Worm (Caenorhabditis elegans) whole organism, L1 larva: Measurements from ENCODE around the gene irld-32.

Source experiments
- C16A3.4 ChIP-seq: fragments of 150-350 bp; optimal IDR thresholded peaks from 2 replicates; lab custom pipeline; 2014; ENCODE audit warnings: missing biosample characterization, missing genetic modification characterization
- C34B4.2 ChIP-seq: sonication (generic microtip); optimal IDR thresholded peaks from 2 replicates; lab custom pipeline; 2017; ENCODE audit warnings: mild to moderate bottlenecking, missing genetic modification characterization, missing compliant biosample characterization
- F16B12.6 ChIP-seq: fragments of 150-350 bp; optimal IDR thresholded peaks from 2 replicates; lab custom pipeline; 2014; ENCODE audit warnings: missing biosample characterization, missing genetic modification characterization
- aha-1 ChIP-seq: fragments of 150-350 bp; optimal IDR thresholded peaks from 2 replicates; lab custom pipeline; 2014; ENCODE audit warnings: missing biosample characterization, missing genetic modification characterization
- aly-2 ChIP-seq: fragments of 150-350 bp; optimal IDR thresholded peaks from 2 replicates; lab custom pipeline; 2014; ENCODE audit warnings: missing biosample characterization, missing genetic modification characterization
- ama-1 ChIP-seq: fragments of 150-350 bp; optimal IDR thresholded peaks from 2 replicates; lab custom pipeline; 2014
- ceh-63 ChIP-seq: fragments of 200-800 bp; sonication (Bioruptor generic); optimal IDR thresholded peaks from 2 replicates; lab custom pipeline; 2018; ENCODE audit warnings: mild to moderate bottlenecking, missing genetic modification characterization, missing compliant biosample characterization
- ceh-8 ChIP-seq: fragments of 200-800 bp; sonication (Bioruptor generic); optimal IDR thresholded peaks from 2 replicates; lab custom pipeline; 2018; ENCODE audit warnings: mild to moderate bottlenecking, missing genetic modification characterization, moderate library complexity, missing compliant biosample characterization
- ceh-82 ChIP-seq, 3 experiments: fragments of 150-350 bp in 1 of 3; sonication (generic microtip) in 2 of 3; optimal IDR thresholded peaks; 2 replicates each; lab custom pipeline; 2014 to 2017; ENCODE audit warnings: missing biosample characterization in 3 of 3, missing genetic modification characterization in 3 of 3
- ceh-88 ChIP-seq: fragments of 200-800 bp; sonication (Bioruptor generic); IDR thresholded peaks from 2 replicates; pipeline ENCODE4 v1.3.6; 2022; ENCODE audit warnings: missing genetic modification characterization, missing compliant biosample characterization
- ceh-90 ChIP-seq: sonication (generic microtip); optimal IDR thresholded peaks from 2 replicates; lab custom pipeline; 2016; ENCODE audit warnings: missing genetic modification characterization, missing compliant biosample characterization
- ces-1 ChIP-seq: fragments of 150-350 bp; optimal IDR thresholded peaks from 2 replicates; lab custom pipeline; 2014; ENCODE audit warnings: missing biosample characterization, missing genetic modification reagents, missing genetic modification characterization
- dpl-1 ChIP-seq, 3 experiments: fragments of 150-350 bp in 2 of 3; sonication (generic microtip) in 1 of 3; optimal IDR thresholded peaks; 2 replicates each; lab custom pipeline; 2014 to 2017; ENCODE audit warnings: missing biosample characterization in 3 of 3, missing genetic modification characterization in 3 of 3, missing genetic modification reagents in 3 of 3
- dsc-1 ChIP-seq: sonication (generic microtip); optimal IDR thresholded peaks from 2 replicates; lab custom pipeline; 2016; ENCODE audit warnings: mild to moderate bottlenecking, missing genetic modification characterization, missing compliant biosample characterization
- efl-1 ChIP-seq, 4 experiments: fragments of 150-350 bp; optimal IDR thresholded peaks in 3 of 4; peaks in 1 of 4; 1 replicate in 1 of 4; 2 replicates in 3 of 4; lab custom pipeline; 2014; ENCODE audit warnings: missing biosample characterization in 2 of 4, missing genetic modification characterization in 2 of 4, missing genetic modification reagents in 2 of 4
- elt-2 ChIP-seq: sonication (generic microtip); optimal IDR thresholded peaks from 2 replicates; lab custom pipeline; 2016; ENCODE audit warnings: missing genetic modification characterization, mild to moderate bottlenecking, inconsistent platforms, missing compliant biosample characterization, missing genetic modification reagents
- fkh-8 ChIP-seq: sonication (generic microtip); optimal IDR thresholded peaks from 2 replicates; lab custom pipeline; 2016; ENCODE audit warnings: mild to moderate bottlenecking, missing genetic modification characterization, missing compliant biosample characterization
- fos-1 ChIP-seq: fragments of 150-350 bp; optimal IDR thresholded peaks from 2 replicates; lab custom pipeline; 2014; ENCODE audit warnings: missing biosample characterization, missing genetic modification characterization
- hlh-4 ChIP-seq: sonication (generic microtip); optimal IDR thresholded peaks from 2 replicates; lab custom pipeline; 2016; ENCODE audit warnings: mild to moderate bottlenecking, missing genetic modification characterization, missing compliant biosample characterization
- hpl-2 ChIP-seq: fragments of 150-350 bp; optimal IDR thresholded peaks from 2 replicates; lab custom pipeline; 2014; ENCODE audit warnings: missing biosample characterization, missing genetic modification reagents, missing genetic modification characterization
- irx-1 ChIP-seq: sonication (generic microtip); optimal IDR thresholded peaks from 2 replicates; lab custom pipeline; 2016; ENCODE audit warnings: missing genetic modification characterization, missing compliant biosample characterization
- isw-1 ChIP-seq: fragments of 200-800 bp; sonication (Bioruptor generic); IDR thresholded peaks from 2 replicates; pipeline ENCODE4 v1.3.6; 2022; ENCODE audit warnings: missing genetic modification characterization, missing compliant biosample characterization
- lin-39 ChIP-seq: fragments of 150-350 bp; optimal IDR thresholded peaks from 2 replicates; lab custom pipeline; 2014; ENCODE audit warnings: missing biosample characterization, missing genetic modification reagents, missing genetic modification characterization
- lir-3 ChIP-seq: sonication (generic microtip); optimal IDR thresholded peaks from 2 replicates; lab custom pipeline; 2016; ENCODE audit warnings: mild to moderate bottlenecking, missing genetic modification characterization, moderate library complexity, missing compliant biosample characterization; ENCODE audit not compliant: poor library complexity
- lsy-2 ChIP-seq, 2 experiments: fragments of 150-350 bp; optimal IDR thresholded peaks; 2 replicates each; lab custom pipeline; 2014; ENCODE audit warnings: missing biosample characterization in 2 of 2, missing genetic modification characterization in 2 of 2
- mab-9 ChIP-seq: fragments of 200-800 bp; sonication (Bioruptor generic); IDR thresholded peaks from 2 replicates; pipeline ENCODE4 v1.3.6; 2022; ENCODE audit warnings: missing genetic modification reagents, missing genetic modification characterization, missing compliant biosample characterization
- nhr-11 ChIP-seq: fragments of 150-350 bp; optimal IDR thresholded peaks from 2 replicates; lab custom pipeline; 2014; ENCODE audit warnings: missing biosample characterization, missing genetic modification characterization
- nhr-12 ChIP-seq: sonication (generic microtip); optimal IDR thresholded peaks from 2 replicates; lab custom pipeline; 2017; ENCODE audit warnings: missing biosample characterization, missing genetic modification characterization
- nhr-20 ChIP-seq: sonication (generic microtip); optimal IDR thresholded peaks from 2 replicates; lab custom pipeline; 2016; ENCODE audit warnings: mild to moderate bottlenecking, missing genetic modification characterization, missing compliant biosample characterization
- nhr-76 ChIP-seq: sonication (generic microtip); optimal IDR thresholded peaks from 2 replicates; lab custom pipeline; 2017; ENCODE audit warnings: missing biosample characterization, missing genetic modification characterization
- nhr-77 ChIP-seq: fragments of 150-350 bp; optimal IDR thresholded peaks from 2 replicates; lab custom pipeline; 2014; ENCODE audit warnings: missing biosample characterization, missing genetic modification characterization
- nhr-84 ChIP-seq: sonication (generic microtip); optimal IDR thresholded peaks from 2 replicates; lab custom pipeline; 2017; ENCODE audit warnings: missing biosample characterization, missing genetic modification characterization
- nhr-90 ChIP-seq: sonication (generic microtip); optimal IDR thresholded peaks from 2 replicates; lab custom pipeline; 2016; ENCODE audit warnings: mild to moderate bottlenecking, missing genetic modification characterization, missing compliant biosample characterization; ENCODE audit not compliant: poor library complexity
- pax-3 ChIP-seq: fragments of 200-800 bp; sonication (Bioruptor generic); optimal IDR thresholded peaks from 2 replicates; lab custom pipeline; 2018; ENCODE audit warnings: mild to moderate bottlenecking, missing genetic modification characterization, moderate library complexity, missing compliant biosample characterization
- pqm-1 ChIP-seq: sonication (generic microtip); optimal IDR thresholded peaks from 3 replicates; lab custom pipeline; 2017; ENCODE audit warnings: missing biosample characterization, missing genetic modification characterization
- sox-4 ChIP-seq: sonication (generic microtip); optimal IDR thresholded peaks from 2 replicates; lab custom pipeline; 2016; ENCODE audit warnings: missing genetic modification characterization, missing compliant biosample characterization
- sptf-1 ChIP-seq: fragments of 150-350 bp; optimal IDR thresholded peaks from 2 replicates; lab custom pipeline; 2014; ENCODE audit warnings: missing biosample characterization, missing genetic modification characterization
- swsn-7 ChIP-seq: sonication (generic microtip); optimal IDR thresholded peaks from 2 replicates; lab custom pipeline; 2016; ENCODE audit warnings: missing genetic modification characterization, missing compliant biosample characterization
- tbx-2 ChIP-seq: sonication (generic microtip); optimal IDR thresholded peaks from 2 replicates; lab custom pipeline; 2016; ENCODE audit warnings: missing genetic modification characterization, missing compliant biosample characterization
- tlp-1 ChIP-seq: fragments of 150-350 bp; optimal IDR thresholded peaks from 2 replicates; lab custom pipeline; 2014; ENCODE audit warnings: missing biosample characterization, missing genetic modification characterization
- unc-62 ChIP-seq: fragments of 150-350 bp; optimal IDR thresholded peaks from 2 replicates; lab custom pipeline; 2014; ENCODE audit warnings: missing biosample characterization, missing genetic modification reagents, missing genetic modification characterization
- unc-86 ChIP-seq: sonication (generic microtip); optimal IDR thresholded peaks from 2 replicates; lab custom pipeline; 2016; ENCODE audit warnings: missing genetic modification characterization, missing compliant biosample characterization
- unc-98 ChIP-seq: fragments of 200-800 bp; sonication (Bioruptor generic); IDR thresholded peaks from 2 replicates; pipeline ENCODE4 v1.3.6; 2022; ENCODE audit warnings: missing genetic modification characterization, missing compliant biosample characterization

The irld-32 gene

ce11 chrV:2338538-2338937 is 6.8 kb downstream of the irld-32 start, which contains the start of gene irld-29:
irld-29 (minus strand) TSS chrV:2338638.
- TF ChIP-seq fos-1 (tag; lab: Kevin White, UChicago), result no peak
- no peak for TF ChIP-seq nhr-77 (tag; lab: Kevin White, UChicago)
- no peak for TF ChIP-seq C34B4.2 (tag; lab: Kevin White, UChicago)
- no peak for TF ChIP-seq unc-98 (GFP tag; lab: Robert Waterston, UW)
- TF ChIP-seq nhr-84 (tag; lab: Kevin White, UChicago), result no peak
- TF ChIP-seq ceh-82 (tag; optimal IDR thresholded peaks at IDR 0.05; lab: Kevin White, UChicago), result no peak
- TF ChIP-seq sptf-1 (tag; lab: Kevin White, UChicago), result no peak
- no peak for TF ChIP-seq tlp-1 (tag; lab: Kevin White, UChicago)
- TF ChIP-seq elt-2 (tag; lab: Kevin White, UChicago), result no peak
- no peak for TF ChIP-seq nhr-76 (tag; lab: Kevin White, UChicago)
- no peak for TF ChIP-seq ceh-63
- no peak for TF ChIP-seq hpl-2 (GFP tag; lab: Kevin White, UChicago)
- TF ChIP-seq dsc-1 (tag; lab: Kevin White, UChicago), result no peak
- no peak for TF ChIP-seq hlh-4
- no peak for TF ChIP-seq ces-1 (GFP tag; lab: Kevin White, UChicago)
- no peak for TF ChIP-seq unc-62 (GFP tag; lab: Kevin White, UChicago)
- TF ChIP-seq swsn-7, result no peak
- no peak for TF ChIP-seq fkh-8 (tag; lab: Kevin White, UChicago)
- TF ChIP-seq unc-86 (tag; lab: Kevin White, UChicago), result no peak

ce11 chrV:2341285-2341684 is 9.6 kb downstream of the irld-32 start, which contains the start of gene irld-30:
irld-30 (minus strand) TSS chrV:2341385.
- TF ChIP-seq C34B4.2 (tag; lab: Kevin White, UChicago) (no peak), F16B12.6 (tag; lab: Kevin White, UChicago) (no peak), C16A3.4 (no peak), tlp-1 (tag; lab: Kevin White, UChicago) (no peak), ceh-88 (GFP tag; lab: Robert Waterston, UW) (no peak)

ce11 chrV:2342083-2342482 is 10.4 kb downstream of the irld-32 start:
- no peak for TF ChIP-seq F16B12.6 (tag; lab: Kevin White, UChicago)
- no peak for TF ChIP-seq tbx-2 (tag; lab: Kevin White, UChicago)
- no peak for TF ChIP-seq lsy-2 (tag; optimal IDR thresholded peaks at IDR 0.05; lab: Kevin White, UChicago)
- TF ChIP-seq lir-3, result no peak
- TF ChIP-seq aly-2 (tag; lab: Kevin White, UChicago), result no peak
- TF ChIP-seq lin-39, result no peak
- TF ChIP-seq isw-1, result no peak
- TF ChIP-seq ceh-8, result no peak
- TF ChIP-seq nhr-12 (tag; lab: Kevin White, UChicago), result no peak
- TF ChIP-seq pax-3 (tag; lab: Kevin White, UChicago), result no peak
- TF ChIP-seq pqm-1 (tag; lab: Kevin White, UChicago), result no peak
- TF ChIP-seq ceh-88 (GFP tag; lab: Robert Waterston, UW), result no peak
- no peak for TF ChIP-seq efl-1 (optimal IDR thresholded peaks at IDR 0.05; lab: Kevin White, UChicago)
- no peak for TF ChIP-seq efl-1 (GFP tag; optimal IDR thresholded peaks at IDR 0.05 in 1 of 2; lab: Kevin White, UChicago)
- TF ChIP-seq ceh-90, result no peak
- no peak for TF ChIP-seq nhr-20 (tag; lab: Kevin White, UChicago)
- no peak for TF ChIP-seq unc-62 (GFP tag; lab: Kevin White, UChicago)

- TF ChIP-seq mab-9 (GFP tag; lab: Robert Waterston, UW) (no peak), irx-1 (tag; lab: Kevin White, UChicago) (no peak), nhr-76 (tag; lab: Kevin White, UChicago) (no peak), nhr-90 (no peak), nhr-11 (tag; lab: Kevin White, UChicago) (no peak), ama-1 (lab: Kevin White, UChicago) (no peak), dpl-1 (GFP tag; optimal IDR thresholded peaks at IDR 0.05; lab: Kevin White, UChicago) (no peak), aha-1 (tag; lab: Kevin White, UChicago) (no peak), sox-4 (tag; lab: Kevin White, UChicago) (no peak), unc-86 (tag; lab: Kevin White, UChicago) (no peak)
- TF ChIP-seq, all 84 proteins: peak for 0
Measured at ce11 chrV:2343572-2343971, 11.9 kb downstream of the irld-32 start.
